Fruit fly (Drosophila melanogaster): Measurements from ENCODE around the gene mRpS26.

The mRpS26 gene

dm6 chr3L:18154140-18154539 lies 47.8 kb downstream of the mRpS26 start:
- TF ChIP-seq CG17801 (GFP tag; optimal IDR thresholded peaks at IDR 0.05; ENCODE audit: partially characterized antibody): no peak
